Fruit fly (Drosophila melanogaster) whole organism, embryonic: ENCODE results near the gene Zasp66.

Experiments
- Atf6 ChIP-seq: fragments of 200-800 bp; sonication (Bioruptor generic); IDR thresholded peaks from 2 replicates; pipeline ENCODE4 v1.3.6; 2022; ENCODE audit warnings: missing biosample characterization, missing genetic modification characterization
- CG1529 ChIP-seq: fragments of 200-800 bp; sonication (Bioruptor generic); optimal IDR thresholded peaks from 3 replicates; lab custom pipeline; 2018; ENCODE audit warnings: missing biosample characterization, missing genetic modification characterization
- CG1603 ChIP-seq: fragments of 200-800 bp; sonication (Bioruptor generic); optimal IDR thresholded peaks from 2 replicates; lab custom pipeline; 2019; ENCODE audit warnings: missing biosample characterization, mild to moderate bottlenecking, missing genetic modification characterization, moderate library complexity
- CG16815 ChIP-seq: fragments of 200-800 bp; sonication (Bioruptor generic); optimal IDR thresholded peaks from 3 replicates; lab custom pipeline; 2017; ENCODE audit warnings: missing biosample characterization, mild to moderate bottlenecking, missing genetic modification characterization
- CG17385 ChIP-seq: fragments of 200-800 bp; sonication (Bioruptor generic); optimal IDR thresholded peaks from 3 replicates; lab custom pipeline; 2018; ENCODE audit warnings: missing biosample characterization, mild to moderate bottlenecking, missing genetic modification characterization
- CG17802 ChIP-seq: fragments of 200-800 bp; sonication (Bioruptor generic); optimal IDR thresholded peaks from 2 replicates; lab custom pipeline; 2018; ENCODE audit warnings: missing biosample characterization, mild to moderate bottlenecking, missing genetic modification characterization, moderate library complexity
- CG17829 ChIP-seq: fragments of 200-800 bp; optimal IDR thresholded peaks from 2 replicates; lab custom pipeline; 2019; ENCODE audit warnings: missing biosample characterization, mild to moderate bottlenecking, missing genetic modification characterization, moderate library complexity
- CG17912 ChIP-seq: fragments of 200-800 bp; sonication (Bioruptor generic); optimal IDR thresholded peaks from 2 replicates; lab custom pipeline; 2018; ENCODE audit warnings: missing biosample characterization, mild to moderate bottlenecking, missing genetic modification characterization
- CG2120 ChIP-seq: fragments of 200-800 bp; sonication (Bioruptor generic); optimal IDR thresholded peaks from 3 replicates; lab custom pipeline; 2016; ENCODE audit warnings: missing biosample characterization, missing genetic modification characterization
- CG2129 ChIP-seq: fragments of 200-800 bp; sonication (Bioruptor generic); IDR thresholded peaks from 2 replicates; pipeline ENCODE4 v1.3.6; 2022; ENCODE audit warnings: missing biosample characterization, missing genetic modification characterization; ENCODE audit not compliant: partially characterized antibody
- CG2712 ChIP-seq: fragments of 200-800 bp; optimal IDR thresholded peaks from 3 replicates; lab custom pipeline; 2019; ENCODE audit warnings: missing biosample characterization, mild to moderate bottlenecking, missing genetic modification characterization, moderate library complexity
- CG30403 ChIP-seq: fragments of 200-800 bp; sonication (Bioruptor generic); optimal IDR thresholded peaks from 3 replicates; lab custom pipeline; 2016; ENCODE audit warnings: missing biosample characterization, missing genetic modification characterization
- CG4404 ChIP-seq: fragments of 200-800 bp; sonication (Bioruptor generic); IDR thresholded peaks from 2 replicates; pipeline ENCODE4 v1.3.6; 2022; ENCODE audit warnings: missing biosample characterization, missing genetic modification characterization
- CG4707 ChIP-seq: fragments of 200-800 bp; sonication (Bioruptor generic); optimal IDR thresholded peaks from 2 replicates; lab custom pipeline; 2018; ENCODE audit warnings: missing biosample characterization, mild to moderate bottlenecking, missing genetic modification characterization, moderate library complexity
- CG7357 ChIP-seq: fragments of 200-800 bp; sonication (Bioruptor generic); IDR thresholded peaks from 3 replicates; pipeline ENCODE4 v1.3.6; 2022; ENCODE audit warnings: missing biosample characterization, missing genetic modification characterization
- CG7786 ChIP-seq: fragments of 200-800 bp; sonication (Bioruptor generic); optimal IDR thresholded peaks from 2 replicates; lab custom pipeline; 2016; ENCODE audit warnings: missing biosample characterization, missing genetic modification characterization
- CG8944 ChIP-seq: fragments of 200-800 bp; sonication (Bioruptor generic); optimal IDR thresholded peaks from 3 replicates; lab custom pipeline; 2016; ENCODE audit warnings: missing biosample characterization, missing genetic modification characterization
- CoRest ChIP-seq: fragments of 200-800 bp; sonication (Bioruptor generic); optimal IDR thresholded peaks from 3 replicates; lab custom pipeline; 2018; ENCODE audit warnings: missing biosample characterization, mild to moderate bottlenecking, missing genetic modification characterization, moderate library complexity
- Drgx ChIP-seq: fragments of 200-800 bp; sonication (Bioruptor generic); IDR thresholded peaks from 2 replicates; pipeline ENCODE4 v1.3.6; 2022; ENCODE audit warnings: missing biosample characterization, missing genetic modification characterization
- Ets65A ChIP-seq: fragments of 200-800 bp; sonication (Bioruptor generic); peaks from one replicate; lab custom pipeline; 2016; ENCODE audit warnings: missing biosample characterization, missing genetic modification characterization
- Mad ChIP-seq: fragments of 200-800 bp; sonication (Bioruptor generic); optimal IDR thresholded peaks from 2 replicates; lab custom pipeline; 2016; ENCODE audit warnings: missing biosample characterization, missing genetic modification characterization
- Nf-YC ChIP-seq: fragments of 200-800 bp; optimal IDR thresholded peaks from 3 replicates; lab custom pipeline; 2019; ENCODE audit warnings: missing biosample characterization, mild to moderate bottlenecking, missing genetic modification characterization, moderate library complexity
- az2 ChIP-seq: fragments of 200-800 bp; sonication (Bioruptor generic); optimal IDR thresholded peaks from 3 replicates; lab custom pipeline; 2016; ENCODE audit warnings: missing biosample characterization, missing genetic modification characterization
- bigmax ChIP-seq: fragments of 200-800 bp; sonication (Bioruptor generic); optimal IDR thresholded peaks from 2 replicates; lab custom pipeline; 2018; ENCODE audit warnings: missing biosample characterization, mild to moderate bottlenecking, missing genetic modification characterization
- cas ChIP-seq: fragments of 200-800 bp; sonication (Bioruptor generic); IDR thresholded peaks from 2 replicates; pipeline ENCODE4 v1.3.6; 2022; ENCODE audit warnings: missing biosample characterization, missing genetic modification characterization
- chinmo ChIP-seq: fragments of 200-800 bp; sonication (Bioruptor generic); IDR thresholded peaks from 4 replicates; pipeline ENCODE4 v1.3.6; 2022; ENCODE audit warnings: missing biosample characterization, missing genetic modification characterization; ENCODE audit not compliant: partially characterized antibody
- chm ChIP-seq: fragments of 200-800 bp; sonication (Bioruptor generic); IDR thresholded peaks from 2 replicates; pipeline ENCODE4 v1.3.6; 2022; ENCODE audit warnings: missing biosample characterization, missing genetic modification characterization
- danr ChIP-seq: fragments of 200-800 bp; sonication (Bioruptor generic); IDR thresholded peaks from 2 replicates; pipeline ENCODE4 v1.3.6; 2022; ENCODE audit warnings: missing biosample characterization, missing genetic modification characterization
- ftz-f1 ChIP-seq: fragments of 200-800 bp; sonication (Bioruptor generic); optimal IDR thresholded peaks from 2 replicates; lab custom pipeline; 2016; ENCODE audit warnings: missing biosample characterization, missing genetic modification characterization
- gfzf ChIP-seq: fragments of 200-800 bp; sonication (Bioruptor generic); optimal IDR thresholded peaks from 2 replicates; lab custom pipeline; 2016; ENCODE audit warnings: missing biosample characterization, mild to moderate bottlenecking, missing genetic modification characterization, moderate library complexity
- mld ChIP-seq: fragments of 200-800 bp; sonication (Bioruptor generic); IDR thresholded peaks from 3 replicates; pipeline ENCODE4 v1.3.6; 2022; ENCODE audit warnings: missing biosample characterization, missing genetic modification characterization; ENCODE audit not compliant: partially characterized antibody
- onecut ChIP-seq: fragments of 200-800 bp; sonication (Bioruptor generic); IDR thresholded peaks from 2 replicates; pipeline ENCODE4 v1.3.6; 2022; ENCODE audit warnings: missing biosample characterization, missing genetic modification characterization
- pita ChIP-seq: fragments of 200-800 bp; sonication (Bioruptor generic); optimal IDR thresholded peaks from 2 replicates; lab custom pipeline; 2017; ENCODE audit warnings: missing biosample characterization, mild to moderate bottlenecking, missing genetic modification characterization
- sob ChIP-seq: fragments of 200-800 bp; sonication (Bioruptor generic); IDR thresholded peaks from 2 replicates; pipeline ENCODE4 v1.3.6; 2022; ENCODE audit warnings: missing biosample characterization, missing genetic modification characterization
- sug ChIP-seq: fragments of 200-800 bp; optimal IDR thresholded peaks from 2 replicates; lab custom pipeline; 2019; ENCODE audit warnings: missing biosample characterization, mild to moderate bottlenecking, missing genetic modification characterization, moderate library complexity
- unc-4 ChIP-seq: fragments of 200-800 bp; sonication (Bioruptor generic); IDR thresholded peaks from 2 replicates; pipeline ENCODE4 v1.3.6; 2022; ENCODE audit warnings: missing biosample characterization, missing genetic modification characterization; ENCODE audit not compliant: partially characterized antibody
- zen2 ChIP-seq: fragments of 200-800 bp; sonication (Bioruptor generic); IDR thresholded peaks from 3 replicates; pipeline ENCODE4 v1.3.6; 2022; ENCODE audit warnings: missing biosample characterization, missing genetic modification characterization; ENCODE audit not compliant: partially characterized antibody

Zasp66 gene

DNA sequence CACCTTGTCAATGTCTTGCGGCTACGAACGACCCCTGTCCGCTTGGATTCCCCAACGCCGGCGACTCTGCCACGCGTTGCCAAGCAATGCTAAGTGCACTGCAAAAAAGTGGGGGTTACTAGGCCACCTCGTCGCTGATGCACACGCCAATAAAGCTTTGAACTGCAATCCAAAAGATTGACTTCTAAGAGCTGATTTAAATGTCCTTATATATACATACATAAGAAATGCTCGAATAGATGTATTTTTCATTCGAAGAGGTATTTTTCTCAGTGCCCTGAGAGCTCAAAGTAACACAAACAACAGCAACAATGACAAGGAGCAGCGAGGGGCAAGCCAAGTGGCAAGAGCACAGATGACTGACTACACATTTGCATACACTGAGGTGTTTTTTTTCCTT, 16.7 kb upstream of the Zasp66 start:
- TF ChIP-seq Drgx (GFP tag; lab: Robert Waterston, UW): peak; percentile 40; the same call in 1 of the 2 replicates
- TF ChIP-seq onecut (GFP tag; lab: Robert Waterston, UW): no peak

dm6 chr3L:8616935-8617334, 7.2 kb upstream of the Zasp66 start, which contains the start of gene S-Lap1:
S-Lap1 (plus strand) TSS chr3L:8617235.
- no peak for TF ChIP-seq chinmo
- no peak for TF ChIP-seq pita
- TF ChIP-seq CG16815 (GFP tag; lab: Kevin White, UChicago): no peak
- no peak for TF ChIP-seq CG1603 (tag; lab: Kevin White, UChicago)
- TF ChIP-seq Mad (GFP tag; lab: Kevin White, UChicago): no peak
- TF ChIP-seq CG30403 (GFP tag; lab: Kevin White, UChicago): no peak
- no peak for TF ChIP-seq CG17385 (GFP tag; lab: Kevin White, UChicago)
- TF ChIP-seq gfzf: no peak
- no peak for TF ChIP-seq cas (GFP tag; lab: Robert Waterston, UW)
- TF ChIP-seq ftz-f1: no peak
- no peak for TF ChIP-seq unc-4 (GFP tag; lab: Robert Waterston, UW)
- TF ChIP-seq Nf-YC (tag; lab: Kevin White, UChicago): no peak
- no peak for TF ChIP-seq CG4707 (GFP tag; lab: Kevin White, UChicago)
- TF ChIP-seq CG2120 (GFP tag; lab: Kevin White, UChicago): no peak
- no peak for TF ChIP-seq CG7786
- no peak for TF ChIP-seq CG17912
- no peak for TF ChIP-seq CG8944 (GFP tag; lab: Kevin White, UChicago)
- no peak for TF ChIP-seq CG2712 (tag; lab: Kevin White, UChicago)
- no peak for TF ChIP-seq bigmax

DNA sequence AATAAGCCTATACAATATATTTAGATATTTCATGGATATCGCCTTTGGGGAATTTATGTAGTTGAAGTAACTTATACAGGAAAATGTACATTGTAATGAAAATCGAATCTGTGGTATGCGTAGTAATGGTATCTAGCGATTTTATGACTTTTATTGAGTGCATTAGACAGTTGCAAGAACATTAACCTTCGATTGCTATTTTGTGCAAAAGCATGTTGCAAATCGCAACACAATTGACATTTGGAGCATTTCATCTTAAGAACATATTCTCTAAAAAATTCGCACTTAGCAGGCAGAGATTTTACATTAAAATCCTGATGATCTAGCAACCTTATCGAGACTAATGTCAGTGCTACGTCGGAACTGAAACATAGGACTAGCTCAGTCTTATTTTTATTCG, 4.6 kb upstream of the Zasp66 start, which contains the start of gene S-Lap2:
Gene S-Lap2, plus strand, starts transcription at position 301 of the 400 bp plus-strand sequence.
- no peak for TF ChIP-seq CG1529 (GFP tag; lab: Kevin White, UChicago)
- TF ChIP-seq, all 482 proteins: peak for 0

DNA sequence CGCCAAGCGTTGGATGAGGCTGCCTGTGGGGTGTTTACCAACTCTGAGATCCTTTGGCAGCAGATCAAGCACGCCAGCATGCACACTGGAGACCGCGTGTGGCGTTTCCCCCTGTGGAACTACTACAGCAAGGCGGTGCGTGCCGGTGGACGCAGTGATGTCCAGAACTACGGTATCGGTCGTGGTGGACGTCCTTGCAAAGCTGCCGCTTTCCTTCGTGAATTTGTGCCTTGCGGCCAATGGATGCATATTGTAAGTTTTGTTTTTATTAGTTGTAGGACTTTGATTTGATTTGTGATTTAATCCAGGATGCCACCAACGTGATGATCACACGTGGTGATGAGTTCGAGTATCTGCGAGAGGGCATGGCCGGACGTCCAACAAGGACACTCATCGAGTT, 2.7 kb upstream of the Zasp66 start:
- TF ChIP-seq danr (GFP tag; lab: Robert Waterston, UW) (no peak), sug (tag; lab: Kevin White, UChicago) (no peak), CG4404 (GFP tag; lab: Robert Waterston, UW) (no peak), Atf6 (GFP tag; lab: Robert Waterston, UW) (no peak), az2 (GFP tag; lab: Kevin White, UChicago) (no peak), sob (no peak), Ets65A (GFP tag; lab: Kevin White, UChicago) (peak; percentile 90), mld (GFP tag; lab: Robert Waterston, UW) (no peak), chm (no peak), CG2129 (GFP tag; lab: Robert Waterston, UW) (no peak), CG7357 (GFP tag; lab: Robert Waterston, UW) (no peak), zen2 (GFP tag; lab: Robert Waterston, UW) (0 out of 3 replicates have a peak, but pooled peaks have one; percentile 9), CoRest (tag; lab: Kevin White, UChicago) (no peak), CG17802 (tag; lab: Kevin White, UChicago) (no peak), CG17829 (tag; lab: Kevin White, UChicago) (no peak), onecut (GFP tag; lab: Robert Waterston, UW) (no peak)
- TF ChIP-seq, all 482 proteins: peak for 2
